Fruit fly (Drosophila melanogaster): ENCODE measurements around the gene TwdlP.

dm6 chr3R:26629618-26630017 is 8.5 kb upstream of the TwdlP start, which contains the start of gene TwdlJ:
- no peak for TF ChIP-seq pad (GFP tag; optimal IDR thresholded peaks at IDR 0.05)
- no peak for TF ChIP-seq kay (GFP tag; ENCODE audit: borderline replicate concordance)
- no peak for TF ChIP-seq Hr96 (GFP tag; optimal IDR thresholded peaks at IDR 0.05)
- TF ChIP-seq Clk (GFP tag; optimal IDR thresholded peaks at IDR 0.05): no peak
- TF ChIP-seq CG7101 (tag; optimal IDR thresholded peaks at IDR 0.05): no peak
- no peak for TF ChIP-seq CG5204 (GFP tag; optimal IDR thresholded peaks at IDR 0.05)
- no peak for TF ChIP-seq CG7045 (GFP tag; optimal IDR thresholded peaks at IDR 0.05)
- TF ChIP-seq cnc (optimal IDR thresholded peaks at IDR 0.05): no peak
- no peak for TF ChIP-seq CG33017 (tag; optimal IDR thresholded peaks at IDR 0.05)
- no peak for TF ChIP-seq tj (GFP tag; optimal IDR thresholded peaks at IDR 0.05)
